Fruit fly (Drosophila melanogaster): ENCODE results near the gene CG3081.

- peak in 1 of 2 experiments; percentile 46 for TF ChIP-seq Pdp1 (GFP tag; optimal IDR thresholded peaks at IDR 0.05)
- no peak for TF ChIP-seq kah (GFP tag; optimal IDR thresholded peaks at IDR 0.05)
- no peak for TF ChIP-seq tll (GFP tag; optimal IDR thresholded peaks at IDR 0.05)
- TF ChIP-seq emc (GFP tag; optimal IDR thresholded peaks at IDR 0.05): no peak
- no peak for TF ChIP-seq nerfin-2 (GFP tag; IDR thresholded peaks at IDR 0.05; ENCODE audit: partially characterized antibody)
- peak; percentile 25 for TF ChIP-seq sqz (GFP tag; optimal IDR thresholded peaks at IDR 0.05)
- TF ChIP-seq B-H2 (GFP tag; optimal IDR thresholded peaks at IDR 0.05): no peak
- peak; percentile 80 for TF ChIP-seq abd-A (tag; optimal IDR thresholded peaks at IDR 0.05)
- no peak for TF ChIP-seq CG12104 (GFP tag; optimal IDR thresholded peaks at IDR 0.05)
- TF ChIP-seq Blimp-1 (GFP tag; optimal IDR thresholded peaks at IDR 0.05): no peak
- no peak for TF ChIP-seq slbo (GFP tag; IDR thresholded peaks at IDR 0.05)
- TF ChIP-seq hb (GFP tag; IDR thresholded peaks at IDR 0.05; ENCODE audit: partially characterized antibody): no peak
- peak; percentile 2 for TF ChIP-seq nerfin-1 (tag; optimal IDR thresholded peaks at IDR 0.05)
These were observed 42.4 kb upstream of the CG3081 start for dm6 chrX:4686150-4686549.

Data from whole organism, embryonic.